Fruit fly (Drosophila melanogaster) Kc167 (cell line): ENCODE measurements around the gene betaTub65B.

ENCODE experiments used
- Myc ChIP-seq: fragments of >200 bp; optimal IDR thresholded peaks from 2 replicates; lab custom pipeline; 2017; ENCODE audit warnings: missing external identifiers
- Sin3A ChIP-seq: fragments of >200 bp; optimal IDR thresholded peaks from 2 replicates; lab custom pipeline; 2018; ENCODE audit warnings: missing external identifiers
- h ChIP-seq: fragments of >200 bp; optimal IDR thresholded peaks from 3 replicates; lab custom pipeline; 2018; ENCODE audit warnings: missing external identifiers
- insv ChIP-seq: fragments of >200 bp; optimal IDR thresholded peaks from 3 replicates; lab custom pipeline; 2018; ENCODE audit warnings: missing external identifiers
- psq ChIP-seq: fragments of >200 bp; optimal IDR thresholded peaks from 2 replicates; lab custom pipeline; 2017; ENCODE audit warnings: missing external identifiers
- ttk ChIP-seq: sonication (Bioruptor generic); optimal IDR thresholded peaks from 2 replicates; lab custom pipeline; 2017; ENCODE audit warnings: missing external identifiers

betaTub65B gene

DNA sequence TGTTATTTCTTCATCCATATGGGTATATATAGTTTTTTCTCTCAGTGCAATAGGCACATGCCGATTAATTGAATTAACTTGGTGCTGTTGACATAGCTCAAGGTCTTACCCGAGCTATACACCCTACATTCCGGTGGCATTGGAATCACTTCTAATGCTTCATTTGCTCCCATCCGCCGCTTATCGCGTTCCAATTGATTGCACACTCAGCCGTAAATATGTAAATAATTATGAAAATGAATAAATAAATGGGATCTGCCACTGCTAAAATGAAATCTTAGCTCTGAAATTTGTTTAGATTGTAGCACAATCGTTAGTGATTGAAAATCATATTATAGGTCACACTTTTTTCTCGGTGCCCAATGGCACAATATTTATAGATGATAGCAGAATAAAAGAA is 13.6 kb upstream of the betaTub65B start:
- TF ChIP-seq psq (lab: Kevin White, UChicago) (no peak), Sin3A (lab: Kevin White, UChicago) (no peak), h (no peak), ttk (lab: Kevin White, UChicago) (no peak), insv (no peak)

dm6 chr3L:6519678-6520077 is 10.9 kb upstream of the betaTub65B start:
- no peak for TF ChIP-seq Myc

- TF ChIP-seq insv (no peak), ttk (lab: Kevin White, UChicago) (no peak), psq (lab: Kevin White, UChicago) (no peak), Myc (no peak), Sin3A (lab: Kevin White, UChicago) (no peak), h (no peak)
Measured at dm6 chr3L:6522785-6523184, 7.7 kb upstream of the betaTub65B start.

DNA sequence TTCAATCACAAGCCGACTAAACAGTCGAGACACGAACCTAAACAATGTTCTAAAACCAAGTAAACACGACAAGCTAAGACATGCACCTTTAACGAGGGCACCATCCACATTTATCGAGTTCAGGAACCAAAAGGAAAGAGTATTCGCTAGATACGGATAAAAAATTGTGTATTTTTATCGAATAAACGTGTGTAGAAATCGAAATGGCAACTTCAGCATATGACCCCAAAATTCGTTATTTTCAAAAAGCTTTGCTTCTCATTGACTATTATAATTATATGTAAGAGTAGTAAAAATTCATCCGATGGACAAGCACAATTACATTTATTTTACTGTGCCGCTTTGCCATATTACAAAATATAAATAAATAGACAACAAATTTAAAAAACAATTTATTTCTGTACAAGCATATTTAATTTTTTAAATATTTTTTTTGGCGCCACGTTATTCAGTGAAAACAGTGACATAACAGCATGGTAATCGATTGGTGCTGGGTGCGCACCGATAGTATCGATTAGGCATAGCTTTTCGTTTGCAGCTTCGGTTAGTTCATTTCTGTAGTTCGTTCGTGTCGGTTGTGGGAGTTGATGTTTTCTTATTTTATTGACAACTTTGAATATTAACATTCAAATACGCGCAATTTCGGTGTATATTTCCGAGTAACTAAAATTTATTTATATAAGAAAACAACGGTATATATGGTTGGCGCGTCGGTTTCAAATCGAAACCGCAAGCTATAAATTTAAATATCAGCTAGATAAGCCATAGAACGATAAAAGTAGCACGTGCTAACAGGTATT is 19.8 kb downstream of the betaTub65B start, which contains the start of gene MCU:
Gene MCU (plus strand): TSS at position 561 of the 800 bp plus-strand sequence.
- TF ChIP-seq Myc (no peak), h (no peak), insv (no peak), Sin3A (lab: Kevin White, UChicago) (no peak), ttk (lab: Kevin White, UChicago) (no peak), psq (lab: Kevin White, UChicago) (no peak)

- TF ChIP-seq insv (no peak), Sin3A (lab: Kevin White, UChicago) (no peak), ttk (lab: Kevin White, UChicago) (no peak), psq (lab: Kevin White, UChicago) (no peak), h (no peak), Myc (no peak)
Measured at dm6 chr3L:6550978-6551339, 20.4 kb downstream of the betaTub65B start.

dm6 chr3L:6551816-6552371 is 21.4 kb downstream of the betaTub65B start:
- TF ChIP-seq psq (lab: Kevin White, UChicago) (no peak), h (no peak)

- TF ChIP-seq h (no peak), psq (lab: Kevin White, UChicago) (no peak), ttk (lab: Kevin White, UChicago) (no peak), Myc (no peak), insv (no peak), Sin3A (lab: Kevin White, UChicago) (no peak)
Measured at dm6 chr3L:6552420-6552819, 21.9 kb downstream of the betaTub65B start.

DNA sequence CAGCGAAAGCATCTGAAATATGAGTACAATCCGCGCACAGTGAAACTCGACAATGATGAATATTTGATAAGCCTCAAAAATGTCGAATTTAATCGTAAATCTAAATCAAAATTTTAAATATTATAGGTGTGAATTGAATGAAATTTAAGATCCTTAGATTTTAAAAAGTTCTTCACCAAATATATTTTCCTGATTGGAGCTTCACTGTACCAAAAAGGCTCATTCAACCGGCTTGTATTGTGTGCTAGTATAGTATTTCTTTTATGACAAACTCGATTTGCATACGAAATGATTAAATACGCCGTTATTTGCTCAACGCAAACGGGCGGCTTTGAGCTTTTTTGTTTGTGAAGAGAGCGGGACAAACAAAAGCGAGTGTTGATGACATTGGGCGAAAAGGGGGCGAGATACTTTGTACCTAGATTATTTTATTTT is 22.5 kb downstream of the betaTub65B start:
- TF ChIP-seq Myc (no peak), h (no peak), Sin3A (lab: Kevin White, UChicago) (no peak), psq (lab: Kevin White, UChicago) (no peak), ttk (lab: Kevin White, UChicago) (no peak), insv (no peak)

DNA sequence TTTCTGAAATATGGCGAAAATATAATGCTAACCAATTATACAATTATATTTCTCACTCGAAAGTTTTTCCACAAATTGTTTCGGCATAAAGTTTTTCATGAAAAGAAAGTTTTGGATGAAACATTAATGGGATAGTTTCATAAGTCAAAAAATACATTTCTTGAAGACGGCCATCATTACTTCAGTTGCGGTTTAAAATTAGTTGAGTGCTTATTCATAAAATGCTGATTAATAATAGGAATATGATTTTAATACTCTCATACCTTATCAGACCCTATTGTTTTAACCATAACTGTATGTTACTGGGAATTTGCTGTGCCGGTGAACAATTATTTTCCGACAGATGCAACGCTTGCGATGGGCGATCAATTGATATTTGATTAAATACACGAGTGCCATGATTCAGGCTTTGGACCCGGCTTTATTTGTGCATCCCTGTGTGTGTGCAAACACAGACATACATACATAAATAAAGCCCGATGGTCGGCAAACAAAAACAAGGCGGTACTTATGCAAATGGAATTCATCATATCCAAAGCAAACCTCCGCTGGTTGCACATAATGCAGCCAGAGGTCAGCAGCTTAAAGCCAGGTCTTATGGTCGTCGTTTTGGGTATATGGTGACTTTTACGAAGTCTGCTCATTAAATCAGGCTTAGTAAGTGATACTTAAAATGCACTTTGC is 23.7 kb downstream of the betaTub65B start:
- no peak for TF ChIP-seq insv
- no peak for TF ChIP-seq Sin3A (lab: Kevin White, UChicago)
- TF ChIP-seq h = no peak
- TF ChIP-seq ttk (lab: Kevin White, UChicago) = no peak
- no peak for TF ChIP-seq psq (lab: Kevin White, UChicago)
- TF ChIP-seq Myc = no peak

- TF ChIP-seq ttk (lab: Kevin White, UChicago) (no peak), Myc (no peak)
Measured at dm6 chr3L:6556221-6556620, 25.7 kb downstream of the betaTub65B start.

DNA sequence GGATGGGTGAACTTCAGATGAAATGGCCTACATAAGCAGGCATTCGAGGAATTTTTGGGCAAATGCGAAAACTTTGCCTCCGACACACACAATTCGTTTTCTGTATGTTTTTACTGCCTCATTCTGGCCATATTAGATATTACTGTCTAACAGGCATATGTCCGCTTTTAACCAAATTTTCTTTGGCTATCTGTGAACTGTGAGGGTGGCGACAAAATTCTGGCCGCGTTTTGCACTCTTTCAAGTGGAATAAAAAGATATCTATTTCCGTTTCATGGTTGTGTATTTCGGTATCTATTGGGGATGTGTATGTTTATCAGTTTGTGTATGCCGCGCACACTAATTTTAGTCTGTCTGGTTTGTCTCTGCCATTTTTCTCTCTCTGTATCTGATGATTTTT is 28.0 kb downstream of the betaTub65B start:
- no peak for TF ChIP-seq Sin3A (lab: Kevin White, UChicago)
- TF ChIP-seq Myc = no peak
- no peak for TF ChIP-seq insv
- no peak for TF ChIP-seq ttk (lab: Kevin White, UChicago)
- TF ChIP-seq psq (lab: Kevin White, UChicago) = no peak
- TF ChIP-seq h = no peak

DNA sequence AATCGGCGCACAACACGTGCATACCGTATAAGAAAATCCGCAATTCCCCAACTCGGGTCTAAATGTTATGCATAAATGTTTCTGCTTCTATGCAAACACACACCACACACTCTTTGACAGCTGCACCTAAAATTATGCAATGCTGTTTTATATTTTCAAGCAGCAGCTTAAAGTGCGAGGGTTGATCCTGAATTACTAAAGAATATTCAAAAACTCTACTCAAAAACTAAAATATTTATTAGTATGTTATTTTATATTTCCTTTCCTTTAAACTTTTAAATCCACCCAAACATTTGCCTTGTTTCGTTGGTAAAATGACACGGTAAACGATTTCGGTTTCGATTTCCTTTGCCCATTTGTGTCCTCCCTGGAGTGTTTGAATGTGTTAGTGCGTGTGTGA is 30.5 kb downstream of the betaTub65B start:
- no peak for TF ChIP-seq insv
- no peak for TF ChIP-seq ttk (lab: Kevin White, UChicago)
- TF ChIP-seq h = no peak
- no peak for TF ChIP-seq Sin3A (lab: Kevin White, UChicago)
- TF ChIP-seq Myc = no peak
- TF ChIP-seq psq (lab: Kevin White, UChicago) = no peak

DNA sequence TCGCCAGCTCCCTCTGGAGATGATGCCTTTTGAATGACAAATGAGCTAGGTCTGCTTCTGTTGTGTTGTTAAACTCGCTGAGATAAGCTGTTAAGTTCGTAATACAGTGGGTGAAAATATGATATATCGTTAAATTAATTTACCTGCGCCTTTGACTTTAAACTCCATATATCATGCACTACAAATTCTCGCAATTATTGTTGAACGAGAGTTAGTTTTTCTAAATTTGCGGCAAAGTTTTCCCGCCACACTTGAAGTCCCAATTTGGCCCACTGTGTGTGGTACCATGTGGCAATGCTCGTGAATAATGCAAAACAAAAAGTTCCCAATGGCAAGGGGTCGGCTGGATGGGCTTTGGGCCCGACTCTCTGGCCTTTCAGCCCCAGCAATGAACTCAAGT is 46.2 kb downstream of the betaTub65B start:
- TF ChIP-seq psq (lab: Kevin White, UChicago) = no peak
